Worm (Caenorhabditis elegans) whole organism, early embryonic: Measurements from ENCODE around the gene C31B8.1.

Source experiments
- B0310.2 ChIP-seq: sonication (generic microtip); optimal IDR thresholded peaks from 2 replicates; lab custom pipeline; 2016; ENCODE audit warnings: mild to moderate bottlenecking, missing genetic modification characterization, missing compliant biosample characterization
- F13C5.2 ChIP-seq: sonication (generic microtip); optimal IDR thresholded peaks from 2 replicates; lab custom pipeline; 2017; ENCODE audit warnings: mild to moderate bottlenecking, missing genetic modification characterization, inconsistent platforms, missing compliant biosample characterization
- aly-1 ChIP-seq: sonication (generic microtip); optimal IDR thresholded peaks from 2 replicates; lab custom pipeline; 2016; ENCODE audit warnings: missing genetic modification characterization, missing compliant biosample characterization
- ama-1 ChIP-seq: fragments of 150-350 bp; optimal IDR thresholded peaks from 2 replicates; lab custom pipeline; 2014
- ceh-13 ChIP-seq: fragments of 200-800 bp; sonication (Bioruptor generic); optimal IDR thresholded peaks from 2 replicates; lab custom pipeline; 2018; ENCODE audit warnings: mild to moderate bottlenecking, missing genetic modification characterization, missing compliant biosample characterization
- ceh-36 ChIP-seq: sonication (generic microtip); optimal IDR thresholded peaks from 2 replicates; lab custom pipeline; 2016; ENCODE audit warnings: missing genetic modification characterization, inconsistent platforms, missing compliant biosample characterization
- ets-7 ChIP-seq: sonication (generic microtip); optimal IDR thresholded peaks from 2 replicates; lab custom pipeline; 2016; ENCODE audit warnings: missing genotype, missing genetic modification characterization, missing compliant biosample characterization
- flt-1 ChIP-seq: fragments of 200-800 bp; sonication (Bioruptor generic); IDR thresholded peaks from 2 replicates; pipeline ENCODE4 v1.3.6; 2022; ENCODE audit warnings: missing genetic modification characterization, missing compliant biosample characterization
- hmbx-1 ChIP-seq: sonication (generic microtip); optimal IDR thresholded peaks from 2 replicates; lab custom pipeline; 2016; ENCODE audit warnings: mild to moderate bottlenecking, missing genetic modification characterization, missing compliant biosample characterization
- hmg-4 ChIP-seq: fragments of 200-800 bp; sonication (Bioruptor generic); optimal IDR thresholded peaks from 2 replicates; lab custom pipeline; 2018; ENCODE audit warnings: mild to moderate bottlenecking, missing genetic modification characterization, missing compliant biosample characterization
- hnd-1 ChIP-seq: sonication (generic microtip); optimal IDR thresholded peaks from 2 replicates; lab custom pipeline; 2016; ENCODE audit warnings: missing genetic modification characterization, missing compliant biosample characterization
- pes-1 ChIP-seq: fragments of 200-800 bp; sonication (Bioruptor generic); IDR thresholded peaks from 2 replicates; pipeline ENCODE4 v1.3.6; 2022; ENCODE audit warnings: missing genetic modification reagents, missing genetic modification characterization, missing compliant biosample characterization
- scrt-1 ChIP-seq: fragments of 200-800 bp; sonication (Bioruptor generic); IDR thresholded peaks from 2 replicates; pipeline ENCODE4 v1.3.6; 2022; ENCODE audit warnings: missing genetic modification characterization, missing compliant biosample characterization
- sea-1 ChIP-seq: fragments of 200-800 bp; sonication (Bioruptor generic); conservative IDR thresholded peaks from 2 replicates; pipeline ENCODE4 v1.3.6; 2022; ENCODE audit warnings: missing genetic modification characterization, missing compliant biosample characterization
- tbx-11 ChIP-seq: fragments of 200-800 bp; sonication (Bioruptor generic); IDR thresholded peaks from 2 replicates; pipeline ENCODE4 v1.3.6; 2022; ENCODE audit warnings: missing genetic modification characterization, missing compliant biosample characterization
- tbx-37 ChIP-seq: fragments of 200-800 bp; sonication (Bioruptor generic); conservative IDR thresholded peaks from 2 replicates; pipeline ENCODE4 v1.3.6; 2022; ENCODE audit warnings: missing genetic modification reagents, missing genetic modification characterization, missing compliant biosample characterization
- tra-4 ChIP-seq: sonication (generic microtip); optimal IDR thresholded peaks from 2 replicates; lab custom pipeline; 2017; ENCODE audit warnings: missing genetic modification characterization, missing compliant biosample characterization

C31B8.1 gene

ce11 chrV:2891927-2892326 lies 39.4 kb upstream of the C31B8.1 start, which contains the start of gene F37B4.15:
F37B4.15 (plus strand) TSS chrV:2892227.
- TF ChIP-seq aly-1 (tag; lab: Kevin White, UChicago): no peak
- no peak for TF ChIP-seq ceh-13 (GFP tag; lab: Kevin White, UChicago)
- no peak for TF ChIP-seq ama-1 (lab: Kevin White, UChicago)
- TF ChIP-seq ets-7 (tag; lab: Kevin White, UChicago): no peak
- no peak for TF ChIP-seq flt-1
- TF ChIP-seq hmg-4 (GFP tag; lab: Kevin White, UChicago): no peak
- TF ChIP-seq sea-1 (GFP tag; lab: Robert Waterston, UW): no peak
- no peak for TF ChIP-seq tbx-11 (GFP tag; lab: Robert Waterston, UW)
- no peak for TF ChIP-seq tra-4
- no peak for TF ChIP-seq tbx-37 (GFP tag; lab: Robert Waterston, UW)
- no peak for TF ChIP-seq scrt-1 (GFP tag; lab: Robert Waterston, UW)
- TF ChIP-seq pes-1: no peak
- no peak for TF ChIP-seq hnd-1 (tag; lab: Kevin White, UChicago)
- no peak for TF ChIP-seq hmbx-1
- no peak for TF ChIP-seq F13C5.2 (tag; lab: Kevin White, UChicago)
- TF ChIP-seq ceh-36 (tag; lab: Kevin White, UChicago): no peak
- TF ChIP-seq B0310.2 (tag; lab: Kevin White, UChicago): no peak

ce11 chrV:2892976-2893375 lies 38.4 kb upstream of the C31B8.1 start, which contains the start of gene srh-127:
srh-127 (plus strand) TSS chrV:2893276.
- TF ChIP-seq ceh-13 (GFP tag; lab: Kevin White, UChicago): no peak
- no peak for TF ChIP-seq pes-1
- no peak for TF ChIP-seq B0310.2 (tag; lab: Kevin White, UChicago)
- no peak for TF ChIP-seq tbx-37 (GFP tag; lab: Robert Waterston, UW)

ce11 chrV:2896198-2896660 lies 35.1 kb upstream of the C31B8.1 start, which contains the start of gene pals-32:
pals-32 (plus strand) TSS chrV:2896610.
- TF ChIP-seq ceh-13 (GFP tag; lab: Kevin White, UChicago) (no peak), aly-1 (tag; lab: Kevin White, UChicago) (no peak), ama-1 (lab: Kevin White, UChicago) (no peak), scrt-1 (GFP tag; lab: Robert Waterston, UW) (no peak), sea-1 (GFP tag; lab: Robert Waterston, UW) (no peak)

ce11 chrV:2899867-2900266 lies 31.5 kb upstream of the C31B8.1 start, which contains the start of gene str-46:
str-46 (minus strand) TSS chrV:2899967.
- no peak for TF ChIP-seq aly-1 (tag; lab: Kevin White, UChicago)
- TF ChIP-seq tra-4: no peak
- TF ChIP-seq F13C5.2 (tag; lab: Kevin White, UChicago): no peak
- no peak for TF ChIP-seq sea-1 (GFP tag; lab: Robert Waterston, UW)
- TF ChIP-seq hnd-1 (tag; lab: Kevin White, UChicago): no peak
- TF ChIP-seq tbx-11 (GFP tag; lab: Robert Waterston, UW): no peak
- no peak for TF ChIP-seq ets-7 (tag; lab: Kevin White, UChicago)
- no peak for TF ChIP-seq ceh-36 (tag; lab: Kevin White, UChicago)
- TF ChIP-seq ceh-13 (GFP tag; lab: Kevin White, UChicago): no peak
- no peak for TF ChIP-seq ama-1 (lab: Kevin White, UChicago)
- no peak for TF ChIP-seq B0310.2 (tag; lab: Kevin White, UChicago)
- TF ChIP-seq scrt-1 (GFP tag; lab: Robert Waterston, UW): no peak
- TF ChIP-seq pes-1: no peak
- no peak for TF ChIP-seq tbx-37 (GFP tag; lab: Robert Waterston, UW)
- TF ChIP-seq flt-1: no peak
- no peak for TF ChIP-seq hmg-4 (GFP tag; lab: Kevin White, UChicago)

ce11 chrV:2903227-2903626 lies 28.1 kb upstream of the C31B8.1 start, which contains the start of gene C31B8.7:
C31B8.7 (minus strand) TSS chrV:2903327.
- no peak for TF ChIP-seq ceh-13 (GFP tag; lab: Kevin White, UChicago)
- TF ChIP-seq pes-1: no peak
- TF ChIP-seq hmg-4 (GFP tag; lab: Kevin White, UChicago): no peak
- no peak for TF ChIP-seq flt-1
- TF ChIP-seq tra-4: no peak
- no peak for TF ChIP-seq tbx-37 (GFP tag; lab: Robert Waterston, UW)
- TF ChIP-seq hnd-1 (tag; lab: Kevin White, UChicago): no peak
- TF ChIP-seq ama-1 (lab: Kevin White, UChicago): no peak
- TF ChIP-seq sea-1 (GFP tag; lab: Robert Waterston, UW): no peak
- no peak for TF ChIP-seq tbx-11 (GFP tag; lab: Robert Waterston, UW)
- no peak for TF ChIP-seq B0310.2 (tag; lab: Kevin White, UChicago)
- TF ChIP-seq scrt-1 (GFP tag; lab: Robert Waterston, UW): no peak
- no peak for TF ChIP-seq F13C5.2 (tag; lab: Kevin White, UChicago)
- no peak for TF ChIP-seq ceh-36 (tag; lab: Kevin White, UChicago)
- no peak for TF ChIP-seq aly-1 (tag; lab: Kevin White, UChicago)
- TF ChIP-seq ets-7 (tag; lab: Kevin White, UChicago): no peak

- TF ChIP-seq F13C5.2 (tag; lab: Kevin White, UChicago): no peak
- TF ChIP-seq tbx-37 (GFP tag; lab: Robert Waterston, UW): no peak
- no peak for TF ChIP-seq ceh-36 (tag; lab: Kevin White, UChicago)
- no peak for TF ChIP-seq tra-4
- TF ChIP-seq flt-1: no peak
- no peak for TF ChIP-seq ets-7 (tag; lab: Kevin White, UChicago)
- TF ChIP-seq sea-1 (GFP tag; lab: Robert Waterston, UW): no peak
- TF ChIP-seq hnd-1 (tag; lab: Kevin White, UChicago): no peak
- no peak for TF ChIP-seq ceh-13 (GFP tag; lab: Kevin White, UChicago)
- TF ChIP-seq hmg-4 (GFP tag; lab: Kevin White, UChicago): no peak
- no peak for TF ChIP-seq tbx-11 (GFP tag; lab: Robert Waterston, UW)
- no peak for TF ChIP-seq ama-1 (lab: Kevin White, UChicago)
- TF ChIP-seq pes-1: no peak
- no peak for TF ChIP-seq hmbx-1
- no peak for TF ChIP-seq B0310.2 (tag; lab: Kevin White, UChicago)
- no peak for TF ChIP-seq scrt-1 (GFP tag; lab: Robert Waterston, UW)
- no peak for TF ChIP-seq aly-1 (tag; lab: Kevin White, UChicago)
Observed at ce11 chrV:2909525-2909924, 21.8 kb upstream of the C31B8.1 start, which contains the start of gene zmp-3. zmp-3 (minus strand) TSS chrV:2909625.
